Worm (Caenorhabditis elegans) whole organism, early embryonic: Measurements from ENCODE around the gene elo-6.

Source experiments
- aly-1 ChIP-seq: sonication (generic microtip); optimal IDR thresholded peaks from 2 replicates; lab custom pipeline; 2016; ENCODE audit warnings: missing genetic modification characterization, missing compliant biosample characterization
- ama-1 ChIP-seq: fragments of 150-350 bp; optimal IDR thresholded peaks from 2 replicates; lab custom pipeline; 2014
- ceh-36 ChIP-seq: sonication (generic microtip); optimal IDR thresholded peaks from 2 replicates; lab custom pipeline; 2016; ENCODE audit warnings: missing genetic modification characterization, inconsistent platforms, missing compliant biosample characterization
- hmbx-1 ChIP-seq: sonication (generic microtip); optimal IDR thresholded peaks from 2 replicates; lab custom pipeline; 2016; ENCODE audit warnings: mild to moderate bottlenecking, missing genetic modification characterization, missing compliant biosample characterization
- hmg-4 ChIP-seq: fragments of 200-800 bp; sonication (Bioruptor generic); optimal IDR thresholded peaks from 2 replicates; lab custom pipeline; 2018; ENCODE audit warnings: mild to moderate bottlenecking, missing genetic modification characterization, missing compliant biosample characterization
- sea-1 ChIP-seq: fragments of 200-800 bp; sonication (Bioruptor generic); conservative IDR thresholded peaks from 2 replicates; pipeline ENCODE4 v1.3.6; 2022; ENCODE audit warnings: missing genetic modification characterization, missing compliant biosample characterization
- tbx-37 ChIP-seq: fragments of 200-800 bp; sonication (Bioruptor generic); conservative IDR thresholded peaks from 2 replicates; pipeline ENCODE4 v1.3.6; 2022; ENCODE audit warnings: missing genetic modification reagents, missing genetic modification characterization, missing compliant biosample characterization
- tra-4 ChIP-seq: sonication (generic microtip); optimal IDR thresholded peaks from 2 replicates; lab custom pipeline; 2017; ENCODE audit warnings: missing genetic modification characterization, missing compliant biosample characterization

- TF ChIP-seq ama-1 (lab: Kevin White, UChicago) = no peak
- TF ChIP-seq ceh-36 (tag; lab: Kevin White, UChicago) = no peak
- TF ChIP-seq aly-1 (tag; lab: Kevin White, UChicago) = no peak
- no peak for TF ChIP-seq tra-4 (tag; lab: Kevin White, UChicago)
- TF ChIP-seq tbx-37 = no peak
- no peak for TF ChIP-seq hmbx-1 (tag; lab: Kevin White, UChicago)
- TF ChIP-seq sea-1 (GFP tag; lab: Robert Waterston, UW) = no peak
- no peak for TF ChIP-seq hmg-4 (GFP tag; lab: Kevin White, UChicago)
Observed at ce11 chrIV:5415696-5416095, 27.3 kb upstream of the elo-6 start, which contains the start of gene spp-7.
